Fruit fly (Drosophila melanogaster): Measurements from ENCODE around the gene CG3604.

- TF ChIP-seq Ets98B (GFP tag; IDR thresholded peaks at IDR 0.05) (no peak), EcR (GFP tag; optimal IDR thresholded peaks at IDR 0.05) (no peak), CG8301 (tag; optimal IDR thresholded peaks at IDR 0.05) (no peak), CG34367 (tag; optimal IDR thresholded peaks at IDR 0.05) (no peak), CG9948 (tag; optimal IDR thresholded peaks at IDR 0.05) (no peak), CG14655 (GFP tag; optimal IDR thresholded peaks at IDR 0.05) (no peak), CG4496 (GFP tag; IDR thresholded peaks at IDR 0.05) (no peak), CG12605 (GFP tag; IDR thresholded peaks at IDR 0.05) (no peak)
Measured at dm6 chr2L:3695361-3695818, 2.3 kb downstream of the CG3604 start, which contains the start of gene CG16713.

Data from whole organism, pupa.